Fruit fly (Drosophila melanogaster) whole organism, embryonic: ENCODE measurements around the gene CG5171.

Experiments used
- Adf1 ChIP-seq: fragments of 200-800 bp; sonication (Bioruptor generic); IDR thresholded peaks from 2 replicates; pipeline ENCODE4 v1.3.6; 2022; ENCODE audit warnings: missing biosample characterization, missing genetic modification characterization
- CG10147 ChIP-seq: fragments of 200-800 bp; sonication (Bioruptor generic); optimal IDR thresholded peaks from 2 replicates; lab custom pipeline; 2019; ENCODE audit warnings: missing biosample characterization, mild to moderate bottlenecking, missing genetic modification characterization, moderate library complexity
- CG10321 ChIP-seq: fragments of 200-800 bp; sonication (Bioruptor generic); IDR thresholded peaks from 2 replicates; pipeline ENCODE4 v1.3.6; 2022; ENCODE audit warnings: missing biosample characterization, missing genetic modification characterization
- CG12299 ChIP-seq: fragments of 200-800 bp; sonication (Bioruptor generic); optimal IDR thresholded peaks from 2 replicates; lab custom pipeline; 2018; ENCODE audit warnings: missing biosample characterization, mild to moderate bottlenecking, missing genetic modification characterization
- CG12659 ChIP-seq: fragments of 200-800 bp; sonication (Bioruptor generic); optimal IDR thresholded peaks from 3 replicates; lab custom pipeline; 2017; ENCODE audit warnings: mild to moderate bottlenecking, missing biosample characterization, missing genetic modification reagents, missing genetic modification characterization
- CG12942 ChIP-seq: fragments of 200-800 bp; sonication (Bioruptor generic); optimal IDR thresholded peaks from 3 replicates; lab custom pipeline; 2016; ENCODE audit warnings: missing biosample characterization, missing genetic modification characterization
- CG13296 ChIP-seq: fragments of 200-800 bp; sonication (Bioruptor generic); optimal IDR thresholded peaks from 3 replicates; lab custom pipeline; 2018; ENCODE audit warnings: missing biosample characterization, mild to moderate bottlenecking, missing genetic modification characterization
- CG16815 ChIP-seq: fragments of 200-800 bp; sonication (Bioruptor generic); optimal IDR thresholded peaks from 3 replicates; lab custom pipeline; 2017; ENCODE audit warnings: missing biosample characterization, mild to moderate bottlenecking, missing genetic modification characterization
- CG1832 ChIP-seq: fragments of 200-800 bp; sonication (Bioruptor generic); optimal IDR thresholded peaks from 2 replicates; lab custom pipeline; 2017; ENCODE audit warnings: missing biosample characterization, mild to moderate bottlenecking, missing genetic modification characterization, inconsistent platforms
- CG18599 ChIP-seq: fragments of 200-800 bp; sonication (Bioruptor generic); optimal IDR thresholded peaks from 3 replicates; lab custom pipeline; 2017; ENCODE audit warnings: missing biosample characterization, missing genetic modification characterization, mild to moderate bottlenecking, moderate library complexity, missing genetic modification reagents
- CG18764 ChIP-seq: fragments of 200-800 bp; sonication (Bioruptor generic); optimal IDR thresholded peaks from 3 replicates; lab custom pipeline; 2016; ENCODE audit warnings: missing biosample characterization, missing genetic modification characterization
- CG2129 ChIP-seq: fragments of 200-800 bp; sonication (Bioruptor generic); IDR thresholded peaks from 2 replicates; pipeline ENCODE4 v1.3.6; 2022; ENCODE audit warnings: missing biosample characterization, missing genetic modification characterization; ENCODE audit not compliant: partially characterized antibody
- CG4854 ChIP-seq: fragments of 200-800 bp; sonication (Bioruptor generic); optimal IDR thresholded peaks from 2 replicates; lab custom pipeline; 2016; ENCODE audit warnings: missing biosample characterization, missing genetic modification characterization, inconsistent platforms
- CG6765 ChIP-seq: fragments of 200-800 bp; sonication (Bioruptor generic); optimal IDR thresholded peaks from 3 replicates; lab custom pipeline; 2017; ENCODE audit warnings: missing biosample characterization, mild to moderate bottlenecking, missing genetic modification characterization
- CG6791 ChIP-seq: fragments of 200-800 bp; sonication (Bioruptor generic); IDR thresholded peaks from 3 replicates; pipeline ENCODE4 v1.3.6; 2022; ENCODE audit warnings: missing biosample characterization, missing genetic modification characterization; ENCODE audit not compliant: partially characterized antibody
- CG6813 ChIP-seq: fragments of 200-800 bp; sonication (Bioruptor generic); optimal IDR thresholded peaks from 2 replicates; lab custom pipeline; 2017; ENCODE audit warnings: missing biosample characterization, missing genetic modification characterization, mild to moderate bottlenecking, moderate library complexity, missing genetic modification reagents
- CG7556 ChIP-seq: fragments of 200-800 bp; sonication (Bioruptor generic); optimal IDR thresholded peaks from 2 replicates; lab custom pipeline; 2017; ENCODE audit warnings: missing biosample characterization, mild to moderate bottlenecking, missing genetic modification characterization
- CG8944 ChIP-seq: fragments of 200-800 bp; sonication (Bioruptor generic); optimal IDR thresholded peaks from 3 replicates; lab custom pipeline; 2016; ENCODE audit warnings: missing biosample characterization, missing genetic modification characterization
- CG9727 ChIP-seq: fragments of 200-800 bp; sonication (Bioruptor generic); optimal IDR thresholded peaks from 3 replicates; lab custom pipeline; 2017; ENCODE audit warnings: missing biosample characterization, mild to moderate bottlenecking, missing genetic modification characterization
- CHES-1-like ChIP-seq: fragments of 200-800 bp; sonication (Bioruptor generic); optimal IDR thresholded peaks from 2 replicates; lab custom pipeline; 2016; ENCODE audit warnings: missing biosample characterization, missing genetic modification characterization
- Dbx ChIP-seq: fragments of 200-800 bp; sonication (Bioruptor generic); IDR thresholded peaks from 3 replicates; pipeline ENCODE4 v1.3.6; 2022; ENCODE audit warnings: missing biosample characterization, missing genetic modification characterization
- Dip2 ChIP-seq: fragments of 200-800 bp; sonication (Bioruptor generic); IDR thresholded peaks from 2 replicates; pipeline ENCODE4 v1.3.6; 2022; ENCODE audit warnings: missing biosample characterization, missing genetic modification characterization
- Eip74EF ChIP-seq, 2 experiments: fragments of 200-800 bp in 1 of 2; fragments of >200 bp in 1 of 2; sonication (Bioruptor generic) in 1 of 2; optimal IDR thresholded peaks; 2 replicates each; lab custom pipeline; 2017 to 2019; ENCODE audit warnings: missing biosample characterization in 2 of 2, missing genetic modification characterization in 2 of 2, mild to moderate bottlenecking in 1 of 2, moderate library complexity in 1 of 2
- Ets65A ChIP-seq: fragments of 200-800 bp; sonication (Bioruptor generic); peaks from one replicate; lab custom pipeline; 2016; ENCODE audit warnings: missing biosample characterization, missing genetic modification characterization
- Fer3 ChIP-seq: fragments of 200-800 bp; sonication (Bioruptor generic); optimal IDR thresholded peaks from 2 replicates; lab custom pipeline; 2018; ENCODE audit warnings: missing biosample characterization, mild to moderate bottlenecking, missing genetic modification characterization, moderate library complexity
- Gug ChIP-seq: fragments of 200-800 bp; sonication (Bioruptor generic); IDR thresholded peaks from 4 replicates; pipeline ENCODE4 v1.3.6; 2022; ENCODE audit warnings: missing biosample characterization, missing genetic modification characterization
- Hand ChIP-seq: fragments of 200-800 bp; sonication (Bioruptor generic); optimal IDR thresholded peaks from 2 replicates; lab custom pipeline; 2017; ENCODE audit warnings: mild to moderate bottlenecking, missing biosample characterization, missing genetic modification reagents, missing genetic modification characterization
- Lhr ChIP-seq: fragments of 200-800 bp; sonication (Bioruptor generic); optimal IDR thresholded peaks from 3 replicates; lab custom pipeline; 2017; ENCODE audit warnings: mild to moderate bottlenecking, missing biosample characterization, missing genetic modification reagents, missing genetic modification characterization
- Oaz ChIP-seq: fragments of 200-800 bp; sonication (Bioruptor generic); IDR thresholded peaks from 2 replicates; pipeline ENCODE4 v1.3.6; 2022; ENCODE audit warnings: missing biosample characterization, missing genetic modification characterization
- Oli ChIP-seq: fragments of 200-800 bp; sonication (Bioruptor generic); optimal IDR thresholded peaks from 2 replicates; lab custom pipeline; 2018; ENCODE audit warnings: missing biosample characterization, mild to moderate bottlenecking, missing genetic modification characterization, moderate library complexity
- TFAM ChIP-seq: fragments of 200-800 bp; sonication (Bioruptor generic); optimal IDR thresholded peaks from 2 replicates; lab custom pipeline; 2017; ENCODE audit warnings: missing biosample characterization, missing genetic modification characterization, inconsistent platforms
- ato ChIP-seq: fragments of 200-800 bp; sonication (Bioruptor generic); IDR thresholded peaks from 2 replicates; pipeline ENCODE4 v1.3.6; 2022; ENCODE audit warnings: missing biosample characterization, missing genetic modification characterization; ENCODE audit not compliant: partially characterized antibody
- corto ChIP-seq: fragments of 200-800 bp; sonication (Bioruptor generic); optimal IDR thresholded peaks from 2 replicates; lab custom pipeline; 2016; ENCODE audit warnings: missing biosample characterization, mild to moderate bottlenecking, missing genetic modification characterization, moderate library complexity
- croc ChIP-seq: fragments of 200-800 bp; sonication (Bioruptor generic); conservative IDR thresholded peaks from 3 replicates; pipeline ENCODE4 v1.3.6; 2022; ENCODE audit warnings: missing biosample characterization, missing genetic modification characterization
- gcm2 ChIP-seq: fragments of 200-800 bp; sonication (Bioruptor generic); optimal IDR thresholded peaks from 2 replicates; lab custom pipeline; 2016; ENCODE audit warnings: missing biosample characterization, missing genetic modification characterization
- hth ChIP-seq: fragments of >200 bp; optimal IDR thresholded peaks from 2 replicates; lab custom pipeline; 2017; ENCODE audit warnings: inconsistent platforms
- jigr1 ChIP-seq: fragments of 200-800 bp; sonication (Bioruptor generic); IDR thresholded peaks from 3 replicates; pipeline ENCODE4 v1.3.6; 2022; ENCODE audit warnings: missing biosample characterization, missing genetic modification characterization
- ken ChIP-seq: fragments of 200-800 bp; sonication (Bioruptor generic); IDR thresholded peaks from 3 replicates; pipeline ENCODE4 v1.3.6; 2022; ENCODE audit warnings: missing biosample characterization, missing genetic modification characterization
- klu ChIP-seq: fragments of 200-800 bp; sonication (Bioruptor generic); IDR thresholded peaks from 2 replicates; pipeline ENCODE4 v1.3.6; 2022; ENCODE audit warnings: missing biosample characterization, missing genetic modification characterization
- mam ChIP-seq: fragments of 200-800 bp; sonication (Bioruptor generic); optimal IDR thresholded peaks from 3 replicates; lab custom pipeline; 2016; ENCODE audit warnings: missing biosample characterization, missing genetic modification characterization
- nerfin-2 ChIP-seq: fragments of 200-800 bp; sonication (Bioruptor generic); IDR thresholded peaks from 2 replicates; pipeline ENCODE4 v1.3.6; 2022; ENCODE audit warnings: missing biosample characterization, missing genetic modification characterization; ENCODE audit not compliant: partially characterized antibody
- onecut ChIP-seq: fragments of 200-800 bp; sonication (Bioruptor generic); IDR thresholded peaks from 2 replicates; pipeline ENCODE4 v1.3.6; 2022; ENCODE audit warnings: missing biosample characterization, missing genetic modification characterization
- ro ChIP-seq: fragments of 200-800 bp; sonication (Bioruptor generic); IDR thresholded peaks from 2 replicates; pipeline ENCODE4 v1.3.6; 2022; ENCODE audit warnings: missing biosample characterization, missing genetic modification characterization
- sim ChIP-seq: fragments of 200-800 bp; sonication (Bioruptor generic); IDR thresholded peaks from 2 replicates; pipeline ENCODE4 v1.3.6; 2022; ENCODE audit warnings: missing biosample characterization, missing genetic modification characterization
- slou ChIP-seq: fragments of 200-800 bp; sonication (Bioruptor generic); optimal IDR thresholded peaks from 3 replicates; lab custom pipeline; 2016; ENCODE audit warnings: missing biosample characterization, missing genetic modification characterization
- sob ChIP-seq: fragments of 200-800 bp; sonication (Bioruptor generic); IDR thresholded peaks from 2 replicates; pipeline ENCODE4 v1.3.6; 2022; ENCODE audit warnings: missing biosample characterization, missing genetic modification characterization
- sr ChIP-seq: fragments of 200-800 bp; sonication (Bioruptor generic); IDR thresholded peaks from 3 replicates; pipeline ENCODE4 v1.3.6; 2022; ENCODE audit warnings: missing biosample characterization, missing genetic modification characterization
- tap ChIP-seq: fragments of 200-800 bp; optimal IDR thresholded peaks from 3 replicates; lab custom pipeline; 2019; ENCODE audit warnings: missing biosample characterization, mild to moderate bottlenecking, missing genetic modification characterization, moderate library complexity
- tx ChIP-seq: fragments of 200-800 bp; sonication (Bioruptor generic); optimal IDR thresholded peaks from 2 replicates; lab custom pipeline; 2016; ENCODE audit warnings: missing biosample characterization, missing genetic modification characterization
- zen ChIP-seq: fragments of 200-800 bp; sonication (Bioruptor generic); optimal IDR thresholded peaks from 3 replicates; lab custom pipeline; 2018; ENCODE audit warnings: missing biosample characterization, mild to moderate bottlenecking, missing genetic modification characterization, moderate library complexity

The CG5171 gene

DNA sequence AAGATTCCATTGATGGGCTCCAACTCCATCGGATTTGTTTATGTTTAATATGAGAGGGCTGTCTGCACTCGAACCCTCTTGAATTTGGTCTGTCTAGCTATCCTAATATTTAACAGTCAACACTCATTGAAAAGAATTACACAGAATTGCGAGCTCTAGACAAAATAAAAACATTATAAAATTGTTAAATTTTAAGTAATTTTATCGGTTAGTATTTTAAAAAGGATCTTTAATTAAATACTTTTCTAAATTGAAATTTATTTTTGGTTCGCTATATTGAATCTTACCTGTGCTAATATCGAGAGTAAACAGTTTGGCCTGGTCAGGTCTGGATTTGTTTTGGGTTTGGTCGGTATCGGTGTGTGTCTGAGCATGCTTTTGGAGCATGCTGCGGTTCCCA, 492 bp downstream of the CG5171 start (continued):
- TF ChIP-seq jigr1 (peak; percentile 59; the same call in 1 of the 3 replicates), zen (tag; lab: Kevin White, UChicago) (peak; percentile 45), Lhr (GFP tag; lab: Kevin White, UChicago) (no peak), corto (GFP tag; lab: Kevin White, UChicago) (no peak), CG7556 (GFP tag; lab: Kevin White, UChicago) (peak; percentile 63), Ets65A (GFP tag; lab: Kevin White, UChicago) (no peak), Eip74EF (GFP tag; optimal IDR thresholded peaks at IDR 0.05; lab: Kevin White, UChicago) (peak in 1 of 2 experiments; percentile 60), Adf1 (GFP tag; lab: Robert Waterston, UW) (peak; percentile 58), CG13296 (GFP tag; lab: Kevin White, UChicago) (peak; percentile 62), Fer3 (tag; lab: Kevin White, UChicago) (peak; percentile 80), CG12299 (tag; lab: Kevin White, UChicago) (peak; percentile 71), gcm2 (GFP tag; lab: Kevin White, UChicago) (peak; percentile 7), CG1832 (GFP tag; lab: Kevin White, UChicago) (no peak), CG10147 (GFP tag; lab: Kevin White, UChicago) (peak; percentile 78), ken (GFP tag; lab: Robert Waterston, UW) (peak; percentile 52; the same call in 1 of the 3 replicates), CHES-1-like (GFP tag; lab: Kevin White, UChicago) (peak; percentile 19), onecut (GFP tag; lab: Robert Waterston, UW) (0 out of 2 replicates have a peak, but pooled peaks have one; percentile 39), CG16815 (GFP tag; lab: Kevin White, UChicago) (peak; percentile 48), klu (peak; percentile 62), CG10321 (peak; percentile 32; the same call in 1 of the 2 replicates), CG18599 (GFP tag; lab: Kevin White, UChicago) (peak; percentile 69), TFAM (GFP tag; lab: Kevin White, UChicago) (no peak), CG6813 (peak; percentile 37), CG8944 (peak; percentile 22), CG6765 (GFP tag; lab: Kevin White, UChicago) (peak; percentile 13), Gug (0 out of 4 replicates have a peak, but pooled peaks have one; percentile 30), sob (GFP tag; lab: Robert Waterston, UW) (peak; percentile 87), Dbx (GFP tag; lab: Robert Waterston, UW) (peak; percentile 82), CG12942 (peak; percentile 29), sim (GFP tag; lab: Robert Waterston, UW) (peak; percentile 81), CG4854 (GFP tag; lab: Kevin White, UChicago) (peak; percentile 60), ato (GFP tag; lab: Robert Waterston, UW) (no peak), CG2129 (no peak), tx (GFP tag; lab: Kevin White, UChicago) (peak; percentile 2), nerfin-2 (GFP tag; lab: Robert Waterston, UW) (no peak), CG18764 (peak; percentile 3), mam (GFP tag; lab: Kevin White, UChicago) (peak; percentile 45), hth (lab: Kevin White, UChicago) (no peak), croc (GFP tag; lab: Robert Waterston, UW) (0 out of 3 replicates have a peak, but pooled peaks have one; percentile 23), CG12659 (GFP tag; lab: Kevin White, UChicago) (peak; percentile 64), tap (peak; percentile 83), slou (peak; percentile 12), Oli (peak; percentile 66), CG9727 (GFP tag; lab: Kevin White, UChicago) (peak; percentile 71), Oaz (peak; percentile 58), sr (GFP tag; lab: Robert Waterston, UW) (no peak), ro (GFP tag; lab: Robert Waterston, UW) (peak; percentile 74), CG6791 (GFP tag; lab: Robert Waterston, UW) (no peak), Hand (GFP tag; lab: Kevin White, UChicago) (peak; percentile 29), Dip2 (GFP tag; lab: Robert Waterston, UW) (no peak)
